Worm (Caenorhabditis elegans): ENCODE data around the gene clec-224.

- TF ChIP-seq nhr-11 (tag; optimal IDR thresholded peaks at IDR 0.05) = no peak
- TF ChIP-seq zag-1 (tag; optimal IDR thresholded peaks at IDR 0.05) = no peak
- no peak for TF ChIP-seq ztf-11 (tag; optimal IDR thresholded peaks at IDR 0.05)
- no peak for TF ChIP-seq snpc-4 (tag; optimal IDR thresholded peaks at IDR 0.05)
- no peak for TF ChIP-seq mdl-1 (tag; optimal IDR thresholded peaks at IDR 0.05)
- no peak for TF ChIP-seq lsy-2 (tag; optimal IDR thresholded peaks at IDR 0.05)
- no peak for TF ChIP-seq elt-3 (tag; optimal IDR thresholded peaks at IDR 0.05)
- no peak for TF ChIP-seq ceh-82 (tag; optimal IDR thresholded peaks at IDR 0.05)
- TF ChIP-seq gmeb-1 (tag; optimal IDR thresholded peaks at IDR 0.05) = no peak
- TF ChIP-seq unc-39 (tag; optimal IDR thresholded peaks at IDR 0.05) = no peak
- no peak for TF ChIP-seq peb-1 (tag; optimal IDR thresholded peaks at IDR 0.05)
Observed at ce11 chrV:12199474-12199873, 20.2 kb upstream of the clec-224 start.

All from whole organism, L2 larva.